Fruit fly (Drosophila melanogaster): ENCODE results near the gene ATPsynCF6.
A peak's percentile ranks its signal among the peaks of the same experiment; 100 is the strongest.

ATPsynCF6 gene

DNA sequence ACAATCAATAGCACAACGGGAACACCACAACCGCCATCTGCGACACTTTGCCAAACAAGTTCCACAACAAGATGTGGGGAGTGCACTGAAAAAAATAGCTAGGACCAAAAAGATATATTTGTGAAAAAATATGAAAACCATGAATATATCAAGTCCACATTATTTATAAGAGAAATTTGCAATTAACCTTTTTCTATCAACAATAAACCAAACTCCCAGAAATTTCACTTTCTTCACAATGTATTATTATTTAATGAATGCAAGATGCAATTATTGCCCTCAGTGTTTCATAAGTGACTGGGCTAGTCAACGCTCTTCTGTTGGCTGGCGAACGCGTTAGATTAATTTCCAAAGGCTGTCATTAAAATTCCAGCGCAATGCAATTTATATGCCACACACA is 39.9 kb upstream of the ATPsynCF6 start:
- TF ChIP-seq dl (GFP tag; optimal IDR thresholded peaks at IDR 0.05; ENCODE audit: insufficient read depth in 1 of 2, partially characterized antibody in 2 of 2) (no peak), Hnf4 (GFP tag; optimal IDR thresholded peaks at IDR 0.05) (no peak), Dif (GFP tag; optimal IDR thresholded peaks at IDR 0.05; ENCODE audit: partially characterized antibody) (no peak), CG32264 (GFP tag; optimal IDR thresholded peaks at IDR 0.05) (no peak), pan (optimal IDR thresholded peaks at IDR 0.05) (no peak), woc (GFP tag; optimal IDR thresholded peaks at IDR 0.05) (no peak)

DNA sequence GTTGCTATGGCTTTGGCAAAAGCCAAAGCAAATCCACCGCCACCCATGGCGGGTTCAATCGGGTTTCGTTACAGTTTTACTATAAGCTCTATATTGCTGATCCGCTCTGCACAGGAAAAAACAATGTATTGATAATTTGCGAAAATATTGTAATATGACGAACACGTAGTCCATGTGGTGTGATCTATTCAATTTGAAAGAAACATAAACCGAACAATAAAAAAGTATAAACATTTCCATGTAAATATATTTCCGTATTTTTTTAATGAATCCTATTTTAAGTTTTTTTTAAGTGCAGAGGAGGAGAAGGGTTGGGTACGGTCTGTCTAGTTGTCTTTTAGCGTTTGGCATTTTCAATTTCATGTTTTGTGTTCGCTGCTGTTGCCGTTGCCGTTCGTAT is 37.6 kb upstream of the ATPsynCF6 start:
- TF ChIP-seq lola (GFP tag; optimal IDR thresholded peaks at IDR 0.05): no peak

DNA sequence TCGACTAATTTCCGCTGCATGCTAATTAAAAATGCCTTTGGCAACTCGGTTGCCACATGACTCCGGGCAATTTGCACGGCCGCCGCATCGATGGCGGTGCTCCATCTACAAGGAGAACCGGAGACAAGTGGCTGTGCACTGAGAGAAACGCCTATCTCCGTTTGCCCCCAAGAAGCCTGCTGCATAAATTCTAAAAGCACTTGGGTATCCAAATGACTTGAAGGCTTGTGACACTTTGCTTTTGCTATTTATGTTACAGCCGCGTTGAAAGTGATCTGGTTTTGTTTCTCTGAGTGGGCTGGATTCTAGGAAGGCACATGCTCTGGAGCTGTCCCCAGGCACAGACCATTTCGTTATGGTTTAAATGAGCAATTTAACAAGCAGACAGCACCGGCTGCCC is 36.4 kb upstream of the ATPsynCF6 start:
- no peak for TF ChIP-seq Rel (GFP tag; optimal IDR thresholded peaks at IDR 0.05)
- TF ChIP-seq Rel (tag; optimal IDR thresholded peaks at IDR 0.05): no peak
- TF ChIP-seq CG32264 (GFP tag; optimal IDR thresholded peaks at IDR 0.05): no peak
- TF ChIP-seq rgr (GFP tag; optimal IDR thresholded peaks at IDR 0.05): no peak
- TF ChIP-seq Dfd (GFP tag; optimal IDR thresholded peaks at IDR 0.05): no peak
- TF ChIP-seq jim (GFP tag; optimal IDR thresholded peaks at IDR 0.05): no peak
- no peak for TF ChIP-seq Jra (GFP tag; optimal IDR thresholded peaks at IDR 0.05)
- no peak for TF ChIP-seq sv (GFP tag; optimal IDR thresholded peaks at IDR 0.05)

DNA sequence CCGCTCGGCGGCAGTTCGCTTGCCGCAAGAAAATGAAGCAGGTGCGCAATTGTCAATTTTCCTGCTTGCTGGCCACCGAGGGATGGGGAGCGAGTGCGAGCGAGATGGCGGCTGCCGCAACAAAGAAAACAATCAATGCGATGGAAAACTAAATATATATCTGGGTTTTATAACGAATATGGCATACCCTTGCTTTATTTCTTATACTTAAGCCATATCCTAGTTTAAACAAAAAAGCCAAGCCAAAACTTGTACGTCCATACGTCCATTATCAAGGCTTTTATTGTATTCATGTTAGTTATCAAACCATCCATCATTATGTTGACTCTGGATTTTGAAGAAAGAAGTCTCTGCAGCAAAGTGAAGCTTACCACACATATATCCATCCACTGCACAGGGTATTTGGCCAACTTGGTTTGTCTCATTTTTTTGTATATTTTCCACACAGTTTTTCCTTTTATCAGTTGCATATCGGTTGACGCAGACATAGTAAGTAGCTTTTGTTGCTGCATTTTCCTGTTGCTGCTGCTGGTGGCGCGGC is 35.0 kb upstream of the ATPsynCF6 start:
- TF ChIP-seq Myc (optimal IDR thresholded peaks at IDR 0.05) (no peak), pan (optimal IDR thresholded peaks at IDR 0.05) (no peak), dmrt93B (GFP tag; optimal IDR thresholded peaks at IDR 0.05) (no peak), Rel (GFP tag; optimal IDR thresholded peaks at IDR 0.05) (no peak), Rel (tag; optimal IDR thresholded peaks at IDR 0.05) (no peak), lola (GFP tag; optimal IDR thresholded peaks at IDR 0.05) (no peak), usp (GFP tag; optimal IDR thresholded peaks at IDR 0.05) (no peak)

DNA sequence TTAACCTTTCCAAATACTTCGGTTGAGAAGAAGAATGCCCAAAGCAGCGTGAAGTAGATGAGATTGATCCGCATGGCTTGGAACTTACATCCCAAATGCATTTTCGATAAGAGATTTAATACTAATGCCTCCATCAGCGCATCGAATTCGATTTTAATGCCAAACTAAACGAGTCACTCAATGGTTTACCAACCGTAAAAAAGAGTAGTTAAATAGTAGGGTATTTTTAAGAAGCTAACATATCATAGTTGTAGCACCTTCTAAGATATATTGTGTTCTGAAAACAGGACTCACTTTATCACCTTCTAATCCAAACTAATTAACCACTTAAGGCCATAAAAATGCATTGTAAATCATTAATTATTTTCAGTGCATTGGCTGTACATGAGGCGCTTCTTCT is 32.9 kb upstream of the ATPsynCF6 start, which contains the start of gene CG31515:
Gene CG31515, minus strand, starts transcription at position 101 of the 400 bp plus-strand sequence.
- TF ChIP-seq ey (GFP tag; optimal IDR thresholded peaks at IDR 0.05) (no peak), Myc (optimal IDR thresholded peaks at IDR 0.05) (no peak)

DNA sequence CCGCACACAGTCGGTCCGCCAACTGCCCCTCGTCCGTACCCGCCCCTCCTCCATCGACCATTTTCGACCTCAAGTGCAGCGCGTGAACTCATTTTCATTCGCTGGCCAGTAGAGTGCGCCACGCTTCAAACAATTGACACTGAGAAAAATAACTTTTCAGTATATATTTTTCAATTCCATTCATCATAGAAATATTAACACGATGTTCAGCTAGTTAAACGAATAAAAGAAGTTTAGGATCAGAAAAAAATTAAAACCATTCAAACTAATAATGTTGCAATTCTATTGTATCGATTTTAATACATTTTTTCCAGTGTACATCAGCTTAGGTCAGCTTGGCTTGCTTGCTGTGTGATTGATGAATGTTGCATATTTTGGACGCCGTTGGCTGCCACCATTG is 31.0 kb upstream of the ATPsynCF6 start:
- TF ChIP-seq dsf (GFP tag; optimal IDR thresholded peaks at IDR 0.05; ENCODE audit: borderline replicate concordance) (no peak), Dif (GFP tag; optimal IDR thresholded peaks at IDR 0.05; ENCODE audit: partially characterized antibody) (no peak), CG9705 (GFP tag; optimal IDR thresholded peaks at IDR 0.05) (no peak), CG32264 (GFP tag; optimal IDR thresholded peaks at IDR 0.05) (no peak), Hr78 (GFP tag; optimal IDR thresholded peaks at IDR 0.05) (no peak), CrebA (GFP tag; optimal IDR thresholded peaks at IDR 0.05; ENCODE audit: borderline replicate concordance) (no peak), dl (GFP tag; optimal IDR thresholded peaks at IDR 0.05; ENCODE audit: insufficient read depth in 1 of 2, partially characterized antibody in 2 of 2) (no peak), Vsx2 (GFP tag; optimal IDR thresholded peaks at IDR 0.05; ENCODE audit: partially characterized antibody) (no peak), jim (GFP tag; optimal IDR thresholded peaks at IDR 0.05) (no peak), woc (GFP tag; optimal IDR thresholded peaks at IDR 0.05) (no peak), Hr83 (GFP tag; optimal IDR thresholded peaks at IDR 0.05; ENCODE audit: poor library complexity, severe bottlenecking) (no peak), Hnf4 (GFP tag; optimal IDR thresholded peaks at IDR 0.05) (no peak), ey (GFP tag; optimal IDR thresholded peaks at IDR 0.05) (no peak), Dfd (GFP tag; optimal IDR thresholded peaks at IDR 0.05) (no peak), Jra (GFP tag; optimal IDR thresholded peaks at IDR 0.05) (no peak), Rel (GFP tag; optimal IDR thresholded peaks at IDR 0.05) (no peak), Rel (tag; optimal IDR thresholded peaks at IDR 0.05) (no peak)

DNA sequence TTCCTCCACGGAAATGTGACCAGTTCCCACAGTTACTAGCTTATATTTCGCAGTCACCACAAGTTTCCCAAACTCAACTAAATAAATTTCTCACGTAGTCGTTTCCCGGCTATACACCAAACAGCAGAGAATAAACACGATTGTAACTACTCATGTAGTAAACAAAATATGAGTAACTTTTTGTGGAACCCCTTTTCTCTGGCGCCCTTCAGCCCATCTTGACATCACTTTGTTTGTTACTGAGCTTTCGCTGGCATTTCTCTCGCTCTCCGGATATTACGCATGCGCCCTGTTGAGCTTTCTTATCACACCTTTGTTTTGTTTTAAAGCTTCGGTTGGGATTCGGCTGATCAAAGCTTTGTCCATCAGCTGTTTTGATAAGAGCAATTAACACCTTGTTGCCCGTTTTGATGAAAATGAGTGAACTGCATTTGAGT is 30.2 kb upstream of the ATPsynCF6 start:
- TF ChIP-seq sv (GFP tag; optimal IDR thresholded peaks at IDR 0.05): no peak
- TF ChIP-seq ey (GFP tag; optimal IDR thresholded peaks at IDR 0.05): no peak
- TF ChIP-seq fru (GFP tag; optimal IDR thresholded peaks at IDR 0.05): peak; percentile 96
- peak; percentile 50 for TF ChIP-seq Vsx2 (GFP tag; optimal IDR thresholded peaks at IDR 0.05; ENCODE audit: partially characterized antibody)
